Worm (Caenorhabditis elegans) whole organism, late embryonic: ENCODE results near the gene K09C4.7.

ENCODE experiments used
- C08G9.2 ChIP-seq: sonication (generic microtip); optimal IDR thresholded peaks from 2 replicates; lab custom pipeline; 2016; ENCODE audit warnings: mild to moderate bottlenecking, missing genetic modification characterization, moderate library complexity, missing compliant biosample characterization
- ahr-1 ChIP-seq: sonication (generic microtip); optimal IDR thresholded peaks from 2 replicates; lab custom pipeline; 2016; ENCODE audit warnings: missing genetic modification characterization, missing compliant biosample characterization
- ceh-34 ChIP-seq: sonication (generic microtip); optimal IDR thresholded peaks from 2 replicates; lab custom pipeline; 2016; ENCODE audit warnings: mild to moderate bottlenecking, missing genetic modification characterization, missing compliant biosample characterization
- nhr-11 ChIP-seq: fragments of 150-350 bp; optimal IDR thresholded peaks from 2 replicates; lab custom pipeline; 2014; ENCODE audit warnings: missing biosample characterization, missing genetic modification characterization

DNA sequence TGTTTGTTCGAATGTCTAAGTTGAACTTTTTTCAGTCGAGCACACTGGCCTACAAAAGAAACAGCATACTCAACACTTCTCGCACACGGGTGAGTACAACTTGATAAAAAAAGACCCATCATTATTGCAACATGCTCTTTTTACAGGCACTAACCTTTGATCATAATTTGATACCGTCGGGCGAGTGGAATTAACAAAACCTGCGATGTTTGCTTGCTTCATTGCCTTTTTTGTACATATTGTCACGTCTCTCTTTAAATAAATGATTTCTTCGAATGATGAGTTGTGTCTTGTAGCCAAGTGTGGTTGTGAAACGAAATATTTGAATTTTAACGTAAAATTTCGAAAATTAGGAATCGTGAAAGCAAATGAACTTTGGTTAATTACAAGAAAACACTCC is 12.8 kb downstream of the K09C4.7 start:
- TF ChIP-seq ceh-34 (tag; lab: Kevin White, UChicago), result no peak
- TF ChIP-seq nhr-11 (tag; lab: Kevin White, UChicago), result no peak
- TF ChIP-seq C08G9.2 (tag; lab: Kevin White, UChicago), result no peak
- no peak for TF ChIP-seq ahr-1 (tag; lab: Kevin White, UChicago)
